Worm (Caenorhabditis elegans) whole organism, young adult: ENCODE data around the gene srr-9.

Experiments
- hlh-26 ChIP-seq: fragments of 200-800 bp; sonication (Bioruptor generic); conservative IDR thresholded peaks from 2 replicates; pipeline ENCODE4 v1.3.6; 2022; ENCODE audit warnings: missing genetic modification reagents, missing genetic modification characterization, missing compliant biosample characterization
- madf-3 ChIP-seq: fragments of 200-800 bp; sonication (Bioruptor generic); IDR thresholded peaks from 2 replicates; pipeline ENCODE4 v1.3.6; 2022; ENCODE audit warnings: missing genetic modification reagents, missing genetic modification characterization, missing compliant biosample characterization
- ztf-6 ChIP-seq: fragments of 200-800 bp; sonication (Bioruptor generic); IDR thresholded peaks from 2 replicates; pipeline ENCODE4 v1.3.6; 2022; ENCODE audit warnings: missing genetic modification reagents, missing genetic modification characterization, missing compliant biosample characterization

srr-9 gene

ce11 chrV:7785885-7786284 lies 48.1 kb downstream of the srr-9 start:
- no peak for TF ChIP-seq hlh-26 (GFP tag; lab: Robert Waterston, UW)

ce11 chrV:7786639-7787038 lies 48.8 kb downstream of the srr-9 start:
- TF ChIP-seq ztf-6 (GFP tag; lab: Robert Waterston, UW) (no peak), madf-3 (GFP tag; lab: Robert Waterston, UW) (0 out of 2 replicates have a peak, but pooled peaks have one; percentile 4)
